Worm (Caenorhabditis elegans): ENCODE results near the gene best-9.

The best-9 gene

ce11 chrIV:6526522-6526921 lies 34.0 kb upstream of the best-9 start (continued):
- TF ChIP-seq Y48G9A.11 (GFP tag; IDR thresholded peaks at IDR 0.05): peak; percentile 59; the same call in 1 of the 2 replicates

- no peak for TF ChIP-seq ztf-11 (tag; optimal IDR thresholded peaks at IDR 0.05)
- TF ChIP-seq unc-62 (GFP tag; optimal IDR thresholded peaks at IDR 0.05 in 1 of 2): peak in 1 of 2 experiments; percentile 94
- TF ChIP-seq unc-62 (tag; optimal IDR thresholded peaks at IDR 0.05): no peak
- no peak for TF ChIP-seq D1046.2 (GFP tag; IDR thresholded peaks at IDR 0.05)
These were observed 32.3 kb upstream of the best-9 start for ce11 chrIV:6528202-6528601.

ce11 chrIV:6529832-6530231 lies 30.7 kb upstream of the best-9 start:
- TF ChIP-seq pha-4 (GFP tag; IDR thresholded peaks at IDR 0.05) (no peak), pha-4 (tag; optimal IDR thresholded peaks at IDR 0.05) (no peak), php-3 (GFP tag; IDR thresholded peaks at IDR 0.05) (no peak), ctbp-1 (GFP tag; IDR thresholded peaks at IDR 0.05) (no peak), madf-5 (GFP tag; IDR thresholded peaks at IDR 0.05) (no peak), hmg-1.1 (GFP tag; IDR thresholded peaks at IDR 0.05) (no peak), duxl-1 (tag; optimal IDR thresholded peaks at IDR 0.05; ENCODE audit: poor library complexity) (no peak), rbr-2 (tag; optimal IDR thresholded peaks at IDR 0.05) (no peak), jun-1 (tag; optimal IDR thresholded peaks at IDR 0.05) (no peak), tra-1 (GFP tag; IDR thresholded peaks at IDR 0.05) (no peak), daf-8 (GFP tag; IDR thresholded peaks at IDR 0.05) (no peak), ztf-7 (tag; optimal IDR thresholded peaks at IDR 0.05) (no peak), hif-1 (tag; optimal IDR thresholded peaks at IDR 0.05) (no peak), lin-29 (GFP tag; IDR thresholded peaks at IDR 0.05) (no peak), nhr-111 (GFP tag; optimal IDR thresholded peaks at IDR 0.05) (no peak), Y75B8A.6 (GFP tag; IDR thresholded peaks at IDR 0.05) (no peak), mdl-1 (tag; optimal IDR thresholded peaks at IDR 0.05) (no peak), nhr-28 (tag; optimal IDR thresholded peaks at IDR 0.05) (no peak), D1046.2 (GFP tag; IDR thresholded peaks at IDR 0.05) (no peak), dmd-6 (GFP tag; IDR thresholded peaks at IDR 0.05) (no peak), daf-19 (GFP tag; conservative IDR thresholded peaks at IDR 0.05) (no peak)

- TF ChIP-seq dpl-1 (GFP tag; optimal IDR thresholded peaks at IDR 0.05): no peak
These were observed 29.1 kb upstream of the best-9 start, which contains the start of gene C01G5.4 for ce11 chrIV:6531450-6531849. Gene C01G5.4 (plus strand): TSS chrIV:6531750.

- TF ChIP-seq mdl-1 (tag; optimal IDR thresholded peaks at IDR 0.05) (no peak), daf-8 (GFP tag; IDR thresholded peaks at IDR 0.05) (no peak), T20F7.1 (GFP tag; optimal IDR thresholded peaks at IDR 0.05) (no peak), snpc-4 (tag; optimal IDR thresholded peaks at IDR 0.05) (no peak), ceh-20 (GFP tag; IDR thresholded peaks at IDR 0.05) (no peak), fkh-10 (GFP tag; optimal IDR thresholded peaks at IDR 0.05) (no peak), ceh-82 (tag; optimal IDR thresholded peaks at IDR 0.05) (no peak), hif-1 (tag; optimal IDR thresholded peaks at IDR 0.05) (no peak), mxl-2 (GFP tag; conservative IDR thresholded peaks at IDR 0.05) (no peak), cey-2 (tag; optimal IDR thresholded peaks at IDR 0.05; ENCODE audit: borderline replicate concordance, insufficient read depth) (no peak), lin-38 (GFP tag; IDR thresholded peaks at IDR 0.05) (no peak)
These were observed 24.6 kb upstream of the best-9 start, which contains the start of gene C01G5.3 for ce11 chrIV:6535908-6536307. Gene C01G5.3 (plus strand): TSS chrIV:6536208.
